Fruit fly (Drosophila melanogaster): ENCODE data around the gene Prx6a.
A peak's percentile ranks its signal among the peaks of the same experiment; 100 is the strongest.

The Prx6a gene

dm6 chr2L:2882968-2883702 is 5.1 kb upstream of the Prx6a start (continued):
- peak; percentile 91 for TF ChIP-seq Myb (GFP tag; optimal IDR thresholded peaks at IDR 0.05)
- TF ChIP-seq bcd (GFP tag; optimal IDR thresholded peaks at IDR 0.05), result peak; percentile 17
- TF ChIP-seq disco-r (GFP tag; optimal IDR thresholded peaks at IDR 0.05), result peak; percentile 7
- no peak for TF ChIP-seq CG1602 (GFP tag; optimal IDR thresholded peaks at IDR 0.05)
- TF ChIP-seq CTCF (GFP tag; optimal IDR thresholded peaks at IDR 0.05), result no peak
- no peak for TF ChIP-seq CG3065 (GFP tag; optimal IDR thresholded peaks at IDR 0.05)
- peak; percentile 76 for TF ChIP-seq Awh (GFP tag; IDR thresholded peaks at IDR 0.05)
- peak; percentile 67; the same call in 1 of the 2 replicates for TF ChIP-seq slbo (GFP tag; IDR thresholded peaks at IDR 0.05)
- peak; percentile 27 for TF ChIP-seq Deaf1 (tag; optimal IDR thresholded peaks at IDR 0.05)
- TF ChIP-seq Stat92E (GFP tag; optimal IDR thresholded peaks at IDR 0.05), result no peak
- no peak for TF ChIP-seq zf30C (GFP tag; optimal IDR thresholded peaks at IDR 0.05)
- no peak for TF ChIP-seq CG14860 (GFP tag; IDR thresholded peaks at IDR 0.05; ENCODE audit: partially characterized antibody)
- TF ChIP-seq CG18262 (tag; optimal IDR thresholded peaks at IDR 0.05), result peak; percentile 40
- no peak for TF ChIP-seq CG6175 (GFP tag; IDR thresholded peaks at IDR 0.05)
- no peak for TF ChIP-seq maf-S (GFP tag; optimal IDR thresholded peaks at IDR 0.05)
- no peak for TF ChIP-seq Ravus (GFP tag; IDR thresholded peaks at IDR 0.05)
- TF ChIP-seq pzg (GFP tag; optimal IDR thresholded peaks at IDR 0.05), result peak; percentile 42
- peak; percentile 37 for TF ChIP-seq abd-A (tag; optimal IDR thresholded peaks at IDR 0.05)
- TF ChIP-seq CG6813 (GFP tag; optimal IDR thresholded peaks at IDR 0.05), result peak; percentile 74
- TF ChIP-seq tup (GFP tag; optimal IDR thresholded peaks at IDR 0.05), result peak; percentile 29
- TF ChIP-seq dmrt99B (tag; optimal IDR thresholded peaks at IDR 0.05), result peak; percentile 48
- TF ChIP-seq ssp (GFP tag; IDR thresholded peaks at IDR 0.05), result no peak; the same call in 1 of the 2 replicates
- TF ChIP-seq eve (GFP tag; optimal IDR thresholded peaks at IDR 0.05), result no peak
- no peak for TF ChIP-seq CG10959 (GFP tag; IDR thresholded peaks at IDR 0.05)
- TF ChIP-seq CG4617 (GFP tag; optimal IDR thresholded peaks at IDR 0.05; ENCODE audit: borderline replicate concordance), result peak; percentile 47
- no peak for TF ChIP-seq sim (GFP tag; IDR thresholded peaks at IDR 0.05)
- TF ChIP-seq ATbp (GFP tag; optimal IDR thresholded peaks at IDR 0.05), result peak; percentile 82
- TF ChIP-seq Bdp1 (GFP tag; optimal IDR thresholded peaks at IDR 0.05), result no peak
- TF ChIP-seq CG34376 (GFP tag; optimal IDR thresholded peaks at IDR 0.05), result peak; percentile 47

- TF ChIP-seq CG8359 (GFP tag; optimal IDR thresholded peaks at IDR 0.05; ENCODE audit: borderline replicate concordance), result no peak
- TF ChIP-seq chn (GFP tag; optimal IDR thresholded peaks at IDR 0.05), result peak; percentile 28
- peak; percentile 61 for TF ChIP-seq CG2678 (tag; optimal IDR thresholded peaks at IDR 0.05)
- no peak for TF ChIP-seq D19A (tag; optimal IDR thresholded peaks at IDR 0.05)
- TF ChIP-seq otp (GFP tag; IDR thresholded peaks at IDR 0.05), result peak; percentile 73; the same call in 2 of the 3 replicates
- peak; percentile 95 for TF ChIP-seq lilli (GFP tag; optimal IDR thresholded peaks at IDR 0.05)
- peak; percentile 68 for TF ChIP-seq CG10366 (GFP tag; IDR thresholded peaks at IDR 0.05)
- TF ChIP-seq crc (GFP tag; optimal IDR thresholded peaks at IDR 0.05), result peak; percentile 26
- no peak for TF ChIP-seq CG4617 (GFP tag; optimal IDR thresholded peaks at IDR 0.05; ENCODE audit: borderline replicate concordance)
- peak; percentile 69 for TF ChIP-seq CG13287 (GFP tag; IDR thresholded peaks at IDR 0.05; ENCODE audit: partially characterized antibody)
- no peak for TF ChIP-seq Lpt (GFP tag; optimal IDR thresholded peaks at IDR 0.05)
- peak; percentile 73 for TF ChIP-seq CG12769 (tag; optimal IDR thresholded peaks at IDR 0.05)
- TF ChIP-seq Nf-YC (tag; optimal IDR thresholded peaks at IDR 0.05), result peak; percentile 28
- peak; percentile 5 for TF ChIP-seq CG18476 (GFP tag; optimal IDR thresholded peaks at IDR 0.05)
- no peak for TF ChIP-seq CG16815 (GFP tag; optimal IDR thresholded peaks at IDR 0.05)
- peak; percentile 92 for TF ChIP-seq Rfx (GFP tag; IDR thresholded peaks at IDR 0.05)
- TF ChIP-seq Xrp1 (GFP tag; IDR thresholded peaks at IDR 0.05), result peak; percentile 76
- no peak for TF ChIP-seq salm (tag; optimal IDR thresholded peaks at IDR 0.05)
- no peak for TF ChIP-seq D (optimal IDR thresholded peaks at IDR 0.05)
- no peak for TF ChIP-seq D (GFP tag; optimal IDR thresholded peaks at IDR 0.05)
- peak; percentile 14; the same call in 1 of the 2 replicates for TF ChIP-seq E2f2 (GFP tag; IDR thresholded peaks at IDR 0.05)
- TF ChIP-seq CG14014 (GFP tag; IDR thresholded peaks at IDR 0.05), result peak; percentile 77
- TF ChIP-seq CG42726 (GFP tag; IDR thresholded peaks at IDR 0.05; ENCODE audit: partially characterized antibody), result no peak
Measured at dm6 chr2L:2878859-2879258, 827 bp upstream of the Prx6a start, which contains the start of gene RabGGTb. Gene RabGGTb (plus strand): TSS chr2L:2879112.
